Worm (Caenorhabditis elegans): ENCODE results near the gene lgc-6.

ce11 chrIV:8328913-8329312, 10.8 kb upstream of the lgc-6 start, which contains the start of gene F35H10.2:
- no peak for TF ChIP-seq lin-15B (tag; optimal IDR thresholded peaks at IDR 0.05)
- TF ChIP-seq nhr-28 (tag; optimal IDR thresholded peaks at IDR 0.05): no peak
- TF ChIP-seq unc-39 (tag; optimal IDR thresholded peaks at IDR 0.05): no peak
